Worm (Caenorhabditis elegans) whole organism, late embryonic: ENCODE data around the gene C35D10.8.

Source experiments
- C38D4.7 ChIP-seq: fragments of 200-800 bp; sonication (Bioruptor generic); optimal IDR thresholded peaks from 2 replicates; lab custom pipeline; 2018; ENCODE audit warnings: mild to moderate bottlenecking, missing genetic modification characterization, moderate library complexity, missing compliant biosample characterization
- F13H6.1 ChIP-seq: sonication (generic microtip); optimal IDR thresholded peaks from 2 replicates; lab custom pipeline; 2016; ENCODE audit warnings: missing genetic modification characterization, missing compliant biosample characterization
- K09A11.1 ChIP-seq: sonication (generic microtip); optimal IDR thresholded peaks from 2 replicates; lab custom pipeline; 2017; ENCODE audit warnings: antibody characterized with exemption, mild to moderate bottlenecking, missing genetic modification characterization, missing compliant biosample characterization; ENCODE audit not compliant: insufficient read depth
- T23F11.4 ChIP-seq: fragments of 200-800 bp; sonication (Bioruptor generic); optimal IDR thresholded peaks from 2 replicates; lab custom pipeline; 2018; ENCODE audit warnings: mild to moderate bottlenecking, missing genetic modification characterization, missing compliant biosample characterization
- ceh-14 ChIP-seq: sonication (generic microtip); optimal IDR thresholded peaks from 2 replicates; lab custom pipeline; 2016; ENCODE audit warnings: missing genotype, missing genetic modification characterization, missing compliant biosample characterization
- ceh-2 ChIP-seq: sonication (generic microtip); optimal IDR thresholded peaks from 2 replicates; lab custom pipeline; 2016; ENCODE audit warnings: missing genotype, missing genetic modification characterization, missing compliant biosample characterization
- ceh-30 ChIP-seq: fragments of 150-350 bp; optimal IDR thresholded peaks from 2 replicates; lab custom pipeline; 2014; ENCODE audit warnings: missing biosample characterization, missing genetic modification characterization
- ceh-31 ChIP-seq: sonication (generic microtip); optimal IDR thresholded peaks from 2 replicates; lab custom pipeline; 2016; ENCODE audit warnings: missing genetic modification characterization, missing compliant biosample characterization
- ceh-34 ChIP-seq: sonication (generic microtip); optimal IDR thresholded peaks from 2 replicates; lab custom pipeline; 2016; ENCODE audit warnings: mild to moderate bottlenecking, missing genetic modification characterization, missing compliant biosample characterization
- ceh-45 ChIP-seq: fragments of 200-800 bp; sonication (Bioruptor generic); IDR thresholded peaks from 2 replicates; pipeline ENCODE4 v1.3.6; 2022; ENCODE audit warnings: missing genetic modification reagents, missing genetic modification characterization, missing compliant biosample characterization
- ceh-9 ChIP-seq: sonication (generic microtip); optimal IDR thresholded peaks from 2 replicates; lab custom pipeline; 2016; ENCODE audit warnings: mild to moderate bottlenecking, missing genetic modification characterization, inconsistent platforms, missing compliant biosample characterization
- dmd-4 ChIP-seq: sonication (generic microtip); optimal IDR thresholded peaks from 2 replicates; lab custom pipeline; 2016; ENCODE audit warnings: borderline replicate concordance, missing genetic modification characterization, missing compliant biosample characterization
- fax-1 ChIP-seq: sonication (generic microtip); optimal IDR thresholded peaks from 2 replicates; lab custom pipeline; 2016; ENCODE audit warnings: missing genotype, missing genetic modification characterization, missing compliant biosample characterization
- fkh-6 ChIP-seq: sonication (generic microtip); optimal IDR thresholded peaks from 2 replicates; lab custom pipeline; 2016; ENCODE audit warnings: missing genetic modification characterization, missing compliant biosample characterization
- hlh-13 ChIP-seq: fragments of 200-800 bp; sonication (Bioruptor generic); optimal IDR thresholded peaks from 2 replicates; lab custom pipeline; 2018; ENCODE audit warnings: mild to moderate bottlenecking, missing genetic modification characterization, missing compliant biosample characterization
- hlh-15 ChIP-seq: sonication (generic microtip); optimal IDR thresholded peaks from 2 replicates; lab custom pipeline; 2016; ENCODE audit warnings: missing genetic modification characterization, missing compliant biosample characterization
- hlh-30 ChIP-seq: sonication (generic microtip); optimal IDR thresholded peaks from 2 replicates; lab custom pipeline; 2017; ENCODE audit warnings: antibody characterized with exemption, missing genetic modification characterization, missing compliant biosample characterization; ENCODE audit not compliant: insufficient read depth
- hlh-6 ChIP-seq: sonication (generic microtip); optimal IDR thresholded peaks from 2 replicates; lab custom pipeline; 2016; ENCODE audit warnings: missing genotype, missing genetic modification characterization, missing compliant biosample characterization
- lim-6 ChIP-seq: sonication (generic microtip); optimal IDR thresholded peaks from 2 replicates; lab custom pipeline; 2016; ENCODE audit warnings: missing genetic modification characterization, missing compliant biosample characterization
- mec-3 ChIP-seq: sonication (generic microtip); optimal IDR thresholded peaks from 2 replicates; lab custom pipeline; 2016; ENCODE audit warnings: borderline replicate concordance, missing genetic modification characterization, missing compliant biosample characterization
- nfya-1 ChIP-seq: sonication (generic microtip); optimal IDR thresholded peaks from 2 replicates; lab custom pipeline; 2017; ENCODE audit warnings: missing genetic modification characterization, mild to moderate bottlenecking, missing compliant biosample characterization, antibody characterized with exemption, moderate library complexity
- nhr-11 ChIP-seq: fragments of 150-350 bp; optimal IDR thresholded peaks from 2 replicates; lab custom pipeline; 2014; ENCODE audit warnings: missing biosample characterization, missing genetic modification characterization
- npax-4 ChIP-seq: sonication (generic microtip); optimal IDR thresholded peaks from 2 replicates; lab custom pipeline; 2016; ENCODE audit warnings: missing genetic modification characterization, missing compliant biosample characterization
- pat-9 ChIP-seq: fragments of 200-800 bp; sonication (Bioruptor generic); optimal IDR thresholded peaks from 2 replicates; lab custom pipeline; 2018; ENCODE audit warnings: mild to moderate bottlenecking, missing genetic modification characterization, moderate library complexity, missing compliant biosample characterization
- pha-4 ChIP-seq: fragments of 150-350 bp; optimal IDR thresholded peaks from 2 replicates; lab custom pipeline; 2018; ENCODE audit warnings: missing biosample characterization, missing genetic modification reagents, missing genetic modification characterization
- rnt-1 ChIP-seq: sonication (generic microtip); optimal IDR thresholded peaks from 2 replicates; lab custom pipeline; 2016; ENCODE audit warnings: missing genetic modification characterization, missing compliant biosample characterization
- sdc-2 ChIP-seq: sonication (generic microtip); optimal IDR thresholded peaks from 2 replicates; lab custom pipeline; 2016; ENCODE audit warnings: missing genotype, missing genetic modification characterization, missing compliant biosample characterization
- sox-2 ChIP-seq: fragments of 200-800 bp; sonication (Bioruptor generic); IDR thresholded peaks from 2 replicates; pipeline ENCODE4 v1.3.6; 2022; ENCODE audit warnings: missing genetic modification reagents, missing genetic modification characterization, missing compliant biosample characterization
- sox-4 ChIP-seq: sonication (generic microtip); optimal IDR thresholded peaks from 2 replicates; lab custom pipeline; 2017; ENCODE audit warnings: mild to moderate bottlenecking, missing genetic modification characterization, inconsistent platforms, missing compliant biosample characterization
- tbx-7 ChIP-seq: sonication (generic microtip); optimal IDR thresholded peaks from 2 replicates; lab custom pipeline; 2016; ENCODE audit warnings: missing genotype, missing genetic modification characterization, missing compliant biosample characterization
- unc-3 ChIP-seq, 2 experiments: fragments of 200-800 bp in 1 of 2; sonication (Bioruptor generic) in 1 of 2; sonication (generic microtip) in 1 of 2; conservative IDR thresholded peaks in 1 of 2; optimal IDR thresholded peaks in 1 of 2; 2 replicates each; pipeline versions ENCODE4 v1.3.6 to Lab custom; 2016 to 2022; ENCODE audit warnings: missing compliant biosample characterization in 2 of 2, missing genetic modification characterization in 2 of 2, missing genetic modification reagents in 1 of 2
- unc-86 ChIP-seq: sonication (generic microtip); optimal IDR thresholded peaks from 2 replicates; lab custom pipeline; 2016; ENCODE audit warnings: missing genetic modification characterization, missing compliant biosample characterization
- zip-5 ChIP-seq: sonication (generic microtip); optimal IDR thresholded peaks from 2 replicates; lab custom pipeline; 2016; ENCODE audit warnings: missing genetic modification characterization, missing compliant biosample characterization
- ztf-16 ChIP-seq: sonication (generic microtip); optimal IDR thresholded peaks from 2 replicates; lab custom pipeline; 2017; ENCODE audit warnings: missing genetic modification characterization, missing compliant biosample characterization

The C35D10.8 gene

DNA sequence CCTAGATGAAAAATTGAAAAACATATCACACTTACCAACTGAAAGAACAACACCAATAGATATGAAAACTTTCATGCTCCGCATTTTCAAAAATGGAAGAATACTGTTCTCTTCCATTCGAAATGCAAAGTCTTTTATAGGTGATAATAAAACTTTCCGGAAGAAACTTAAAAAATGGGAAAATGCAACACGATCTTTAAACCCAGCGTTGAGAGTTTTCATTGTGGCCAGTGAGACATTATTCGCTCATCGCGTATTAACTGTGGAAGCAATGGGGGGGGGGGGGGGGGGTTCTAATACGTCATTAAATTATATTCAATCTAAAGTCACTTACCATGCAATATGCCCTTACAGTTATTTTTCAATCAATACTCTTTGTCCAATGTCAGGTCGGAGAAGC, 10.7 kb upstream of the C35D10.8 start, which contains the start of the genes clec-157 and fkh-5:
Gene clec-157, minus strand, starts transcription at position 101 of the 400 bp plus-strand sequence.
Gene fkh-5, plus strand, starts transcription at position 336 of the 400 bp plus-strand sequence.
- TF ChIP-seq ceh-31 (tag; lab: Kevin White, UChicago) (no peak), rnt-1 (tag; lab: Kevin White, UChicago) (no peak), nfya-1 (no peak), sdc-2 (tag; lab: Kevin White, UChicago) (no peak)

DNA sequence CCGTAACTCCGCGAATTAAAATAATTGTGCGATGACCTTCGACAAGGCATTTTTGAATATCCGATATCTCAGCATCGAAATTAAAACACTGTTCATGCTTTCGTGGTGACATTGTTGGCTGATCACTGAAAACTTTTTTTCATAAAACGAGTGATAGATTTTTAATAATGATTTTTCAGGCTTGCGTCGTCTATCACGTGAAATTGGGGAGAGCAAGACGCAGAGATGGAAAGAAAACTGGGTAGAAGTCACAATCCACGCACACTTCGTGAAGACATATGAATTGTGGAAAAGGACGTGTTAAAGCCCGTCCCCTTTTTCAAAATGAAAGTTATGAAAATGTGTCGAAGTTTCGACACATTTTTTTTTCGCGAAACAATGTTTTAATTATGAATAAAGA, 5.3 kb upstream of the C35D10.8 start, which contains the start of gene nonu-1:
Gene nonu-1, minus strand, starts transcription at position 169 of the 400 bp plus-strand sequence.
- TF ChIP-seq hlh-30 (peak; percentile 81), zip-5 (tag; lab: Kevin White, UChicago) (no peak)

DNA sequence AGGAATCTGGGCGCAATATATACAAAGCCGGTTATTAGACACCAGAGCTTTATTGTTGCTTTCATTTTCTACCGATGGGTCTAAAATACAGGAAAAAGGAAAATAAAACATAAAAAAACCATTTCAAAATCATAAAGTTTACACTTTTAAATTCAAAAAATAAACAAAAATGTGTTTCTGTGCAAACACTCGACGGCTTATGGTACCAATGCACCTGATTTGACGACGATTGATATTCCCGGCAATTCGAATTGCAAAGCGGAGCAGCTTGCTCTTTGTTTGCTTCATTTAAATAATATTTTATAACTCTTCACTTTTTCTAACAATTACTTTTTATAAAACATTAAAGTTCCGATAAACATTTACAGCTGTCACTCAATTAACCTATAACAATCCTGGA, 4.9 kb upstream of the C35D10.8 start, which contains the start of gene F26A1.1:
Gene F26A1.1, plus strand, starts transcription at position 369 of the 400 bp plus-strand sequence.
- TF ChIP-seq ceh-30 (no peak), C38D4.7 (no peak), K09A11.1 (tag; lab: Kevin White, UChicago) (no peak), fax-1 (tag; lab: Kevin White, UChicago) (no peak)

DNA sequence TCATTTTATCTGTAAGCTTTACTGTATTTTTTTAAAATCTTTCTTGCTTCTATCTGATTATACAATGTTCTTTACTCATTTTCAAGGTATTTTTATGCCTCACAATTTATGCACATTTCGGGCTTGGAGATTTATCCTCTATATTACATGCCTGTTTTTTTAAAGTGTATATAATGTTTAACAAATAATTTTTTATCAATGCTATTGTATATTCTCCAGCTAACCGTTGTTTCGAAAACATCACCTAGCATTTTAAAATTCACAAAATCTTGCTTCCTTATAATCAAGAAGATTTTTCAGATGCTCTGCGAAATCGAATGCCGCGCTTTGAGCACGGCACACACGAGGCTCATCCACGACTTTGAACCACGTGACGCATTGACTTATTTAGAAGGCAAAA, 3.0 kb upstream of the C35D10.8 start, which contains the start of gene ced-4:
Gene ced-4, plus strand, starts transcription at position 301 of the 400 bp plus-strand sequence.
- TF ChIP-seq pat-9 (tag; lab: Kevin White, UChicago) (no peak), ceh-9 (tag; lab: Kevin White, UChicago) (no peak), tbx-7 (tag; lab: Kevin White, UChicago) (no peak), hlh-15 (tag; lab: Kevin White, UChicago) (no peak), sdc-2 (tag; lab: Kevin White, UChicago) (no peak), sox-2 (no peak), ceh-2 (tag; lab: Kevin White, UChicago) (no peak), pha-4 (tag; lab: Kevin White, UChicago) (no peak), rnt-1 (tag; lab: Kevin White, UChicago) (no peak), dmd-4 (tag; lab: Kevin White, UChicago) (no peak), lim-6 (tag; lab: Kevin White, UChicago) (no peak), hlh-13 (no peak), ceh-30 (no peak), T23F11.4 (GFP tag; lab: Kevin White, UChicago) (no peak), hlh-6 (tag; lab: Kevin White, UChicago) (no peak)

DNA sequence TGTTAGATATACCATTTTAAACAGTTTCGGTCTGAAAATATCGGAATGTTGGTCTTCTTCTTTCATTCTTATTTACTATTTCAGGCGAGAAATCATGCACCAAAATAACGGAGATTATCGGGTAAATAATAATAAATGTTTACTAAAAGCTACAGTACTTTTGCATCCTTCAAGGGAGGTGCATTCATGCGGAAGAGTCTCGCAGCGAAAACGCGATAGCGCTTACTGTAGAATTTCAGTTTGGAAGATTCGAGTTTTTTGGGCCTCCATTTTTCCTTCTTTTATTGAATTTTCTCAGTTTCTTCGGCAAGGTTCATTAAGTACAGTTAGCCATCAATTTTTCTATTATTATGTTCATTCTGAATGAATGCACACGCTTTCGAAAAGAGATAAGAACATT, 1.1 kb downstream of the C35D10.8 start, which contains the start of gene C35D10.7:
Gene C35D10.7, plus strand, starts transcription at position 85 of the 400 bp plus-strand sequence.
- no peak for TF ChIP-seq zip-5 (tag; lab: Kevin White, UChicago)
- no peak for TF ChIP-seq ceh-45 (GFP tag; lab: Robert Waterston, UW)
- TF ChIP-seq rnt-1 (tag; lab: Kevin White, UChicago) = no peak
- TF ChIP-seq sox-4 = no peak
- TF ChIP-seq unc-86 = no peak
- no peak for TF ChIP-seq ceh-34
- TF ChIP-seq ztf-16 (tag; lab: Kevin White, UChicago) = no peak
- no peak for TF ChIP-seq nhr-11
- TF ChIP-seq unc-3 (GFP tag; conservative IDR thresholded peaks at IDR 0.05; lab: Robert Waterston, UW) = no peak
- TF ChIP-seq unc-3 (tag; optimal IDR thresholded peaks at IDR 0.05; lab: Kevin White, UChicago) = no peak
- TF ChIP-seq npax-4 = no peak
- TF ChIP-seq ceh-14 (tag; lab: Kevin White, UChicago) = no peak
- no peak for TF ChIP-seq mec-3 (tag; lab: Kevin White, UChicago)
- TF ChIP-seq hlh-6 (tag; lab: Kevin White, UChicago) = no peak
- no peak for TF ChIP-seq hlh-13
- no peak for TF ChIP-seq C38D4.7
- TF ChIP-seq tbx-7 (tag; lab: Kevin White, UChicago) = no peak
- TF ChIP-seq fkh-6 (tag; lab: Kevin White, UChicago) = no peak
- no peak for TF ChIP-seq F13H6.1
- TF ChIP-seq, all 69 proteins: peak for 0
